Fruit fly (Drosophila melanogaster) whole organism, prepupa: ENCODE results near the gene hdm.

Experiments used
- Blimp-1 ChIP-seq: fragments of 200-800 bp; sonication (Bioruptor generic); optimal IDR thresholded peaks from 3 replicates; lab custom pipeline; 2017; ENCODE audit warnings: missing biosample characterization, missing genetic modification characterization, mild to moderate bottlenecking, moderate library complexity, missing genetic modification reagents
- CG6854 ChIP-seq: fragments of 200-800 bp; sonication (Bioruptor generic); optimal IDR thresholded peaks from 2 replicates; lab custom pipeline; 2017; ENCODE audit warnings: missing biosample characterization, mild to moderate bottlenecking, missing genetic modification characterization
- CG8319 ChIP-seq: fragments of 200-800 bp; sonication (Bioruptor generic); optimal IDR thresholded peaks from 3 replicates; lab custom pipeline; 2016; ENCODE audit warnings: missing biosample characterization, missing genetic modification characterization
- Eip93F ChIP-seq: fragments of 200-800 bp; sonication (Bioruptor generic); optimal IDR thresholded peaks from 2 replicates; lab custom pipeline; 2016; ENCODE audit warnings: missing biosample characterization, mild to moderate bottlenecking, missing genetic modification characterization
- Lpt ChIP-seq: fragments of 200-800 bp; sonication (Bioruptor generic); optimal IDR thresholded peaks from 3 replicates; lab custom pipeline; 2016; ENCODE audit warnings: missing biosample characterization, missing genetic modification characterization
- Met ChIP-seq: fragments of 200-800 bp; sonication (Bioruptor generic); optimal IDR thresholded peaks from 3 replicates; lab custom pipeline; 2016; ENCODE audit warnings: missing biosample characterization, missing genetic modification characterization
- fd85E ChIP-seq: fragments of 200-800 bp; sonication (Bioruptor generic); optimal IDR thresholded peaks from 3 replicates; lab custom pipeline; 2016; ENCODE audit warnings: missing biosample characterization, missing genetic modification characterization
- ss ChIP-seq, 2 experiments: fragments of 200-800 bp; sonication (Bioruptor generic); optimal IDR thresholded peaks; 2 replicates in 1 of 2; 3 replicates in 1 of 2; lab custom pipeline; 2017 to 2018; ENCODE audit warnings: mild to moderate bottlenecking in 2 of 2, missing biosample characterization in 2 of 2, missing genetic modification characterization in 2 of 2, moderate library complexity in 1 of 2
- topi ChIP-seq: fragments of 200-800 bp; sonication (Bioruptor generic); optimal IDR thresholded peaks from 3 replicates; lab custom pipeline; 2016; ENCODE audit warnings: missing biosample characterization, missing genetic modification characterization

DNA sequence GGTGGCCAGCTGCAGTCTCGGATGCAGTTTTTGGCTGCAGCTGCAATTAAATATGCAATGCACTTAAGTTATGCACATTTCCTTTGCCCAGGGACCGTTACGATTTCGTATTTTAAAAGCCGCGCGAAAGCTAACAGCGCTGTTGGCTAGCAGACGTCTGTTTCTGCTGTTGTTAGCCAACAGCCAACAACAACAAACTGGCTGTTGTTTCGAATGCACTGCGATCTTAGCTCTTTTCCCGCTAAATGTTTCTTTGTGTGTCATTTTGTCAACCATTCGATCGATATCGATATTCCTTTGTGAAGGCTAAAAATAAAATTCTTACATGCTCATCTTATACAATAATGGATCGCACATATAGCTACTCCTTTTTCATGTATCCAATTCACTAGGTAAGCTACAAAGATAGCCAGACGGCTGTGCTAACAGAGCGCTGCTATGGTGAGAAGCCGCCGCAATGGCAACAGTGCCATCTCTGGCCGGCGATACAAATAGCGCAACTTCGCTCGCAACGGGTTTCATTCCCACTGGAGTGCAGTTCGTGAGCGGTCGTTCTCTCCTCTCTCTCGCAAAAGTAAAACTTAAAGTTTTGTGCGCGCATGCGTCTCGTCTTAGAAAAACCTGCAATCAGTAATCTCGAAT lies 49.4 kb upstream of the hdm start:
- TF ChIP-seq Eip93F (GFP tag; lab: Kevin White, UChicago) = no peak
- no peak for TF ChIP-seq Met (GFP tag; lab: Kevin White, UChicago)
- no peak for TF ChIP-seq Lpt (GFP tag; lab: Kevin White, UChicago)
- TF ChIP-seq CG8319 = no peak
- peak; percentile 16 for TF ChIP-seq CG6854 (GFP tag; lab: Kevin White, UChicago)
- peak in 1 of 2 experiments; percentile 35 for TF ChIP-seq ss (GFP tag; optimal IDR thresholded peaks at IDR 0.05; lab: Kevin White, UChicago)
- TF ChIP-seq fd85E = no peak
- TF ChIP-seq topi (GFP tag; lab: Kevin White, UChicago) = peak; percentile 30
- no peak for TF ChIP-seq Blimp-1 (GFP tag; lab: Kevin White, UChicago)
